Fruit fly (Drosophila melanogaster) whole organism, embryonic: Measurements from ENCODE around the gene CG10809.

Experiments
- CG15601 ChIP-seq: fragments of 200-800 bp; sonication (Bioruptor generic); optimal IDR thresholded peaks from 3 replicates; lab custom pipeline; 2019; ENCODE audit warnings: missing biosample characterization, mild to moderate bottlenecking, missing genetic modification characterization, moderate library complexity
- CG32767 ChIP-seq: fragments of 200-800 bp; sonication (Bioruptor generic); IDR thresholded peaks from 2 replicates; pipeline ENCODE4 v1.3.6; 2022; ENCODE audit warnings: missing biosample characterization, missing genetic modification characterization
- CG4328 ChIP-seq: fragments of 200-800 bp; sonication (Bioruptor generic); optimal IDR thresholded peaks from 3 replicates; lab custom pipeline; 2017; ENCODE audit warnings: missing biosample characterization, missing genetic modification reagents, missing genetic modification characterization
- CG6791 ChIP-seq: fragments of 200-800 bp; sonication (Bioruptor generic); IDR thresholded peaks from 3 replicates; pipeline ENCODE4 v1.3.6; 2022; ENCODE audit warnings: missing biosample characterization, missing genetic modification characterization; ENCODE audit not compliant: partially characterized antibody
- CG8089 ChIP-seq: fragments of 200-800 bp; sonication (Bioruptor generic); optimal IDR thresholded peaks from 3 replicates; lab custom pipeline; 2016; ENCODE audit warnings: missing biosample characterization, missing genetic modification characterization
- Dbx ChIP-seq: fragments of 200-800 bp; sonication (Bioruptor generic); IDR thresholded peaks from 3 replicates; pipeline ENCODE4 v1.3.6; 2022; ENCODE audit warnings: missing biosample characterization, missing genetic modification characterization
- Dref ChIP-seq: fragments of 200-800 bp; sonication (Bioruptor generic); IDR thresholded peaks from 2 replicates; pipeline ENCODE4 v1.3.6; 2022; ENCODE audit warnings: missing biosample characterization, missing genetic modification characterization
- Oaz ChIP-seq: fragments of 200-800 bp; sonication (Bioruptor generic); IDR thresholded peaks from 2 replicates; pipeline ENCODE4 v1.3.6; 2022; ENCODE audit warnings: missing biosample characterization, missing genetic modification characterization
- Xbp1 ChIP-seq: fragments of 200-800 bp; sonication (Bioruptor generic); optimal IDR thresholded peaks from 3 replicates; lab custom pipeline; 2016; ENCODE audit warnings: missing biosample characterization, mild to moderate bottlenecking, missing genetic modification characterization
- ac ChIP-seq: fragments of 200-800 bp; sonication (Bioruptor generic); optimal IDR thresholded peaks from 3 replicates; lab custom pipeline; 2017; ENCODE audit warnings: missing biosample characterization, mild to moderate bottlenecking, missing genetic modification characterization
- disco-r ChIP-seq: fragments of 200-800 bp; sonication (Bioruptor generic); optimal IDR thresholded peaks from 2 replicates; lab custom pipeline; 2016; ENCODE audit warnings: missing biosample characterization, missing genetic modification characterization
- klu ChIP-seq: fragments of 200-800 bp; sonication (Bioruptor generic); IDR thresholded peaks from 2 replicates; pipeline ENCODE4 v1.3.6; 2022; ENCODE audit warnings: missing biosample characterization, missing genetic modification characterization

DNA sequence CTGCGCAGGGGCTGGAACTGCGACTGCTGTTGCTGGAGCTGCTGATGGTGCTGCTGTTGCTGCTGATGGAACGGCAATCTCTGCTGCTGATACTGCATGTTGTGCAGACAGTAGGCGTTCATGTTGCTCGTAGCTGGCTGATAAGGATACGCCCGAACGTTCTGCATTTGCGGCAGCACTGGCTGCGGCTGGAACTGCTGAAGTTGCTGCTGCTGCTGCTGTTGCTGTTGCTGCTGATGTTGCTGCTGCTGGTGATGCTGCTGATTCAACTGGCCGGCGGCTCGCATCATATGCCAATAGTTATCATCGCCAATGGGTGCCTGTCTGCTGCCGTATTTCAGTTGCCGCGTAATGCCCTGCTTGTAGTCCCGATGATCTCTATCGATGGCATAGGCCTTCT is 19.0 kb downstream of the CG10809 start:
- TF ChIP-seq Oaz (GFP tag; lab: Robert Waterston, UW) (no peak), CG6791 (GFP tag; lab: Robert Waterston, UW) (no peak), CG32767 (GFP tag; lab: Robert Waterston, UW) (no peak), Xbp1 (GFP tag; lab: Kevin White, UChicago) (no peak), disco-r (no peak), CG15601 (tag; lab: Kevin White, UChicago) (no peak), Dbx (GFP tag; lab: Robert Waterston, UW) (no peak), CG8089 (GFP tag; lab: Kevin White, UChicago) (no peak), Dref (GFP tag; lab: Robert Waterston, UW) (no peak), ac (GFP tag; lab: Kevin White, UChicago) (no peak), CG4328 (GFP tag; lab: Kevin White, UChicago) (no peak), klu (no peak)
